Fruit fly (Drosophila melanogaster) whole organism, embryonic: Measurements from ENCODE around the gene CG10195.

Experiments
- B-H2 ChIP-seq: fragments of 200-800 bp; sonication (Bioruptor generic); optimal IDR thresholded peaks from 2 replicates; lab custom pipeline; 2018; ENCODE audit warnings: missing biosample characterization, mild to moderate bottlenecking, missing genetic modification characterization
- BtbVII ChIP-seq: fragments of 200-800 bp; sonication (Bioruptor generic); optimal IDR thresholded peaks from 3 replicates; lab custom pipeline; 2017; ENCODE audit warnings: missing biosample characterization, mild to moderate bottlenecking, missing genetic modification characterization
- CG10147 ChIP-seq: fragments of 200-800 bp; sonication (Bioruptor generic); optimal IDR thresholded peaks from 2 replicates; lab custom pipeline; 2019; ENCODE audit warnings: missing biosample characterization, mild to moderate bottlenecking, missing genetic modification characterization, moderate library complexity
- CG10654 ChIP-seq: fragments of 200-800 bp; sonication (Bioruptor generic); optimal IDR thresholded peaks from 2 replicates; lab custom pipeline; 2016; ENCODE audit warnings: missing biosample characterization, missing genetic modification characterization
- CG11085 ChIP-seq: fragments of 200-800 bp; sonication (Bioruptor generic); IDR thresholded peaks from 2 replicates; pipeline ENCODE4 v1.3.6; 2022; ENCODE audit warnings: missing biosample characterization, missing genetic modification characterization
- CG13894 ChIP-seq: fragments of 200-800 bp; sonication (Bioruptor generic); optimal IDR thresholded peaks from 3 replicates; lab custom pipeline; 2018; ENCODE audit warnings: missing biosample characterization, mild to moderate bottlenecking, missing genetic modification characterization, moderate library complexity
- CG14441 ChIP-seq: fragments of 200-800 bp; sonication (Bioruptor generic); IDR thresholded peaks from 2 replicates; pipeline ENCODE4 v1.3.6; 2022; ENCODE audit warnings: missing biosample characterization, missing genetic modification characterization
- CG16779 ChIP-seq: fragments of 200-800 bp; sonication (Bioruptor generic); IDR thresholded peaks from 2 replicates; pipeline ENCODE4 v1.3.6; 2022; ENCODE audit warnings: missing biosample characterization, missing genetic modification characterization
- CG17361 ChIP-seq: fragments of 200-800 bp; sonication (Bioruptor generic); IDR thresholded peaks from 3 replicates; pipeline ENCODE4 v1.3.6; 2022; ENCODE audit warnings: missing biosample characterization, missing genetic modification characterization
- CG18476 ChIP-seq: fragments of 200-800 bp; sonication (Bioruptor generic); optimal IDR thresholded peaks from 2 replicates; lab custom pipeline; 2016; ENCODE audit warnings: missing biosample characterization, mild to moderate bottlenecking, missing genetic modification characterization
- CG2199 ChIP-seq: fragments of 200-800 bp; sonication (Bioruptor generic); IDR thresholded peaks from 3 replicates; pipeline ENCODE4 v1.3.6; 2022; ENCODE audit warnings: missing biosample characterization, missing genetic modification characterization
- CG3065 ChIP-seq: fragments of 200-800 bp; sonication (Bioruptor generic); optimal IDR thresholded peaks from 2 replicates; lab custom pipeline; 2016; ENCODE audit warnings: missing biosample characterization, missing genetic modification characterization
- CG32767 ChIP-seq: fragments of 200-800 bp; sonication (Bioruptor generic); IDR thresholded peaks from 2 replicates; pipeline ENCODE4 v1.3.6; 2022; ENCODE audit warnings: missing biosample characterization, missing genetic modification characterization
- CG33213 ChIP-seq: fragments of 200-800 bp; sonication (Bioruptor generic); optimal IDR thresholded peaks from 3 replicates; lab custom pipeline; 2016; ENCODE audit warnings: missing biosample characterization, missing genetic modification characterization
- CG34422 ChIP-seq: fragments of 200-800 bp; sonication (Bioruptor generic); IDR thresholded peaks from 3 replicates; pipeline ENCODE4 v1.3.6; 2022; ENCODE audit warnings: missing biosample characterization, missing genetic modification characterization
- CG4424 ChIP-seq: fragments of 200-800 bp; sonication (Bioruptor generic); optimal IDR thresholded peaks from 3 replicates; lab custom pipeline; 2016; ENCODE audit warnings: missing biosample characterization, missing genetic modification characterization
- CG7839 ChIP-seq: fragments of 200-800 bp; sonication (Bioruptor generic); optimal IDR thresholded peaks from 3 replicates; lab custom pipeline; 2018; ENCODE audit warnings: missing biosample characterization, mild to moderate bottlenecking, missing genetic modification characterization, moderate library complexity
- Camta ChIP-seq: fragments of 200-800 bp; sonication (Bioruptor generic); optimal IDR thresholded peaks from 2 replicates; lab custom pipeline; 2016; ENCODE audit warnings: missing biosample characterization, missing genetic modification characterization
- Dfd ChIP-seq, 2 experiments: fragments of >200 bp; optimal IDR thresholded peaks; 2 replicates each; lab custom pipeline; 2017; ENCODE audit warnings: missing biosample characterization in 2 of 2, missing genetic modification characterization in 2 of 2
- Fer2 ChIP-seq: fragments of 200-800 bp; sonication (Bioruptor generic); optimal IDR thresholded peaks from 2 replicates; lab custom pipeline; 2018; ENCODE audit warnings: missing biosample characterization, mild to moderate bottlenecking, missing genetic modification characterization, moderate library complexity
- H2.0 ChIP-seq: fragments of 200-800 bp; sonication (Bioruptor generic); IDR thresholded peaks from 2 replicates; pipeline ENCODE4 v1.3.6; 2022; ENCODE audit warnings: missing biosample characterization, missing genetic modification characterization
- Lpt ChIP-seq: fragments of >200 bp; optimal IDR thresholded peaks from 2 replicates; lab custom pipeline; 2018; ENCODE audit warnings: missing biosample characterization, missing genetic modification characterization
- Mrtf ChIP-seq: fragments of 200-800 bp; sonication (Bioruptor generic); IDR thresholded peaks from 3 replicates; pipeline ENCODE4 v1.3.6; 2022; ENCODE audit warnings: missing biosample characterization, missing genetic modification characterization
- Tbp ChIP-seq: fragments of >200 bp; optimal IDR thresholded peaks from 2 replicates; lab custom pipeline; 2018; ENCODE audit warnings: missing biosample characterization, missing genetic modification characterization
- Trl ChIP-seq, 3 experiments: fragments of >200 bp in 2 of 3; fragments of 200-800 bp in 1 of 3; sonication (Bioruptor generic) in 1 of 3; optimal IDR thresholded peaks; 2 replicates in 1 of 3; 3 replicates in 2 of 3; lab custom pipeline; 2016 to 2017; ENCODE audit warnings: missing biosample characterization in 1 of 3, missing genetic modification characterization in 1 of 3
- abd-A ChIP-seq: fragments of 200-800 bp; sonication (Bioruptor generic); optimal IDR thresholded peaks from 3 replicates; lab custom pipeline; 2019; ENCODE audit warnings: missing biosample characterization, mild to moderate bottlenecking, missing genetic modification characterization, moderate library complexity
- al ChIP-seq: fragments of 200-800 bp; sonication (Bioruptor generic); IDR thresholded peaks from 2 replicates; pipeline ENCODE4 v1.3.6; 2022; ENCODE audit warnings: missing biosample characterization, missing genetic modification characterization
- az2 ChIP-seq: fragments of 200-800 bp; sonication (Bioruptor generic); optimal IDR thresholded peaks from 3 replicates; lab custom pipeline; 2016; ENCODE audit warnings: missing biosample characterization, missing genetic modification characterization
- bbx ChIP-seq: fragments of 200-800 bp; sonication (Bioruptor generic); IDR thresholded peaks from 2 replicates; pipeline ENCODE4 v1.3.6; 2022; ENCODE audit warnings: missing biosample characterization, missing genetic modification characterization; ENCODE audit not compliant: partially characterized antibody
- chm ChIP-seq: fragments of 200-800 bp; sonication (Bioruptor generic); IDR thresholded peaks from 2 replicates; pipeline ENCODE4 v1.3.6; 2022; ENCODE audit warnings: missing biosample characterization, missing genetic modification characterization
- cwo ChIP-seq: fragments of 200-800 bp; sonication (Bioruptor generic); optimal IDR thresholded peaks from 3 replicates; lab custom pipeline; 2017; ENCODE audit warnings: missing biosample characterization, missing genetic modification characterization, mild to moderate bottlenecking, moderate library complexity, missing genetic modification reagents
- dmrt11E ChIP-seq: fragments of 200-800 bp; sonication (Bioruptor generic); optimal IDR thresholded peaks from 3 replicates; lab custom pipeline; 2018; ENCODE audit warnings: missing biosample characterization, mild to moderate bottlenecking, missing genetic modification characterization, moderate library complexity
- fd96Cb ChIP-seq: fragments of 200-800 bp; sonication (Bioruptor generic); optimal IDR thresholded peaks from 2 replicates; lab custom pipeline; 2018; ENCODE audit warnings: missing biosample characterization, mild to moderate bottlenecking, missing genetic modification characterization, moderate library complexity
- fru ChIP-seq: fragments of >200 bp; optimal IDR thresholded peaks from 2 replicates; lab custom pipeline; 2017
- grau ChIP-seq: fragments of 200-800 bp; optimal IDR thresholded peaks from 3 replicates; lab custom pipeline; 2019; ENCODE audit warnings: missing biosample characterization, mild to moderate bottlenecking, missing genetic modification characterization, moderate library complexity
- grn ChIP-seq: fragments of 200-800 bp; sonication (Bioruptor generic); optimal IDR thresholded peaks from 3 replicates; lab custom pipeline; 2017; ENCODE audit warnings: missing biosample characterization, missing genetic modification characterization
- gro ChIP-seq: fragments of 200-800 bp; sonication (Bioruptor generic); optimal IDR thresholded peaks from 2 replicates; lab custom pipeline; 2016; ENCODE audit warnings: missing biosample characterization, missing genetic modification characterization
- gsb ChIP-seq: fragments of 200-800 bp; sonication (Bioruptor generic); IDR thresholded peaks from 2 replicates; pipeline ENCODE4 v1.3.6; 2022; ENCODE audit warnings: missing biosample characterization, missing genetic modification characterization
- her ChIP-seq: fragments of 200-800 bp; sonication (Bioruptor generic); optimal IDR thresholded peaks from 2 replicates; lab custom pipeline; 2016; ENCODE audit warnings: missing biosample characterization, missing genetic modification characterization
- kah ChIP-seq: fragments of 200-800 bp; sonication (Bioruptor generic); optimal IDR thresholded peaks from 2 replicates; lab custom pipeline; 2018; ENCODE audit warnings: missing biosample characterization, mild to moderate bottlenecking, missing genetic modification characterization
- ken ChIP-seq: fragments of 200-800 bp; sonication (Bioruptor generic); IDR thresholded peaks from 3 replicates; pipeline ENCODE4 v1.3.6; 2022; ENCODE audit warnings: missing biosample characterization, missing genetic modification characterization
- org-1 ChIP-seq: fragments of 200-800 bp; sonication (Bioruptor generic); optimal IDR thresholded peaks from 2 replicates; lab custom pipeline; 2017; ENCODE audit warnings: missing biosample characterization, missing genetic modification characterization
- otp ChIP-seq: fragments of 200-800 bp; sonication (Bioruptor generic); IDR thresholded peaks from 3 replicates; pipeline ENCODE4, ENCODE4 v1.3.6; 2022; ENCODE audit warnings: missing biosample characterization, missing genetic modification characterization
- pzg ChIP-seq: fragments of 200-800 bp; sonication (Bioruptor generic); optimal IDR thresholded peaks from 3 replicates; lab custom pipeline; 2018; ENCODE audit warnings: missing biosample characterization, mild to moderate bottlenecking, missing genetic modification characterization, moderate library complexity
- sna ChIP-seq: fragments of 200-800 bp; sonication (Bioruptor generic); IDR thresholded peaks from 2 replicates; pipeline ENCODE4 v1.3.6; 2022; ENCODE audit warnings: missing biosample characterization, missing genetic modification characterization; ENCODE audit not compliant: partially characterized antibody
- so ChIP-seq: fragments of 200-800 bp; sonication (Bioruptor generic); IDR thresholded peaks from 3 replicates; pipeline ENCODE4 v1.3.6; 2022; ENCODE audit warnings: missing biosample characterization, missing genetic modification characterization
- tap ChIP-seq: fragments of 200-800 bp; optimal IDR thresholded peaks from 3 replicates; lab custom pipeline; 2019; ENCODE audit warnings: missing biosample characterization, mild to moderate bottlenecking, missing genetic modification characterization, moderate library complexity
- wek ChIP-seq: fragments of 200-800 bp; sonication (Bioruptor generic); optimal IDR thresholded peaks from 3 replicates; lab custom pipeline; 2018; ENCODE audit warnings: missing biosample characterization, mild to moderate bottlenecking, missing genetic modification characterization, moderate library complexity
- zen2 ChIP-seq: fragments of 200-800 bp; sonication (Bioruptor generic); IDR thresholded peaks from 3 replicates; pipeline ENCODE4 v1.3.6; 2022; ENCODE audit warnings: missing biosample characterization, missing genetic modification characterization; ENCODE audit not compliant: partially characterized antibody

The CG10195 gene

DNA sequence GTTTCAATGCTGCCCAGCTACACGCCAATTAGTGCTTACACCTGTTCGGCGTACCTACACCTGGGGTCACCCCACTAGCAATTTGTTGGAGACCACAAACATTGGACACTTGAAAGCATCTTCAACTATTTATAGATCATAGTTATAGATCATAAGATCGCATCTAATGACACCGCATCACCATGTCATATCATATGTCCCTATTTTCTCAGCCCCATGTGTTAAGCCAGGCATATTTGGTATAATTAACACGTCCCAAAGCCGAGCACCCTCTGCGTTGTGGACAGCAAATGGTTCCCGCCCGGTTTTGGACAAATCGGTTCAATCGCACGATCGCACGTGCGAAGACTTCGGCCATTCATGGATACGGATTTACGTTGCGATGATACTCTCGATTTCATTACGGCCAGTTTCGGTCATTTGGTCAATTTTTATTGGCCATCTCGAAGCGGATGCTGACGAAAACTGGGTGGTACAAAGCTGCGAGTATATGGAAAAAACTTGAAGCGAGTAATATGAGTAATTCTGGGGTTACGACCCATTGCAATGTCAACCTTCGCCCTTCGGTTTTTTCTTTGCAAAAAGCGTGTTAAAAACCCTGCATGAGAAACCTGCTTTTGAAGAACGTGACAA lies 44.8 kb downstream of the CG10195 start (continued):
- TF ChIP-seq CG14441 (GFP tag; lab: Robert Waterston, UW) (peak; percentile 79), Camta (GFP tag; lab: Kevin White, UChicago) (peak; percentile 86), grn (GFP tag; lab: Kevin White, UChicago) (no peak), Tbp (no peak), fru (lab: Kevin White, UChicago) (no peak), Lpt (GFP tag; lab: Kevin White, UChicago) (no peak), dmrt11E (tag; lab: Kevin White, UChicago) (peak; percentile 67), CG32767 (GFP tag; lab: Robert Waterston, UW) (peak; percentile 90), wek (GFP tag; lab: Kevin White, UChicago) (peak; percentile 64), cwo (GFP tag; lab: Kevin White, UChicago) (peak; percentile 89), CG11085 (no peak), Mrtf (GFP tag; lab: Robert Waterston, UW) (peak; percentile 61; the same call in 2 of the 3 replicates), Fer2 (tag; lab: Kevin White, UChicago) (no peak), tap (tag; lab: Kevin White, UChicago) (peak; percentile 72), zen2 (no peak), CG17361 (GFP tag; lab: Robert Waterston, UW) (peak; percentile 74), sna (GFP tag; lab: Robert Waterston, UW) (no peak), al (peak; percentile 62), org-1 (peak; percentile 91), ken (GFP tag; lab: Robert Waterston, UW) (peak; percentile 92), abd-A (no peak), gro (GFP tag; lab: Kevin White, UChicago) (peak; percentile 23), H2.0 (GFP tag; lab: Robert Waterston, UW) (peak; percentile 91), pzg (no peak), B-H2 (GFP tag; lab: Kevin White, UChicago) (peak; percentile 78), Dfd (GFP tag; optimal IDR thresholded peaks at IDR 0.05; lab: Kevin White, UChicago) (no peak), CG16779 (peak; percentile 65; the same call in 1 of the 2 replicates), CG2199 (no peak), otp (GFP tag; lab: Robert Waterston, UW) (peak; percentile 83), CG7839 (peak; percentile 83), CG33213 (GFP tag; lab: Kevin White, UChicago) (peak; percentile 50), grau (tag; lab: Kevin White, UChicago) (peak; percentile 83), gsb (GFP tag; lab: Robert Waterston, UW) (peak; percentile 52), kah (peak; percentile 34), BtbVII (peak; percentile 46), CG4424 (peak; percentile 55), CG10147 (peak; percentile 56), chm (GFP tag; lab: Robert Waterston, UW) (peak; percentile 84), fd96Cb (tag; lab: Kevin White, UChicago) (peak; percentile 74), CG10654 (GFP tag; lab: Kevin White, UChicago) (peak; percentile 63), CG3065 (peak; percentile 77), az2 (peak; percentile 50), Trl (optimal IDR thresholded peaks at IDR 0.05; lab: Kevin White, UChicago) (no peak), Trl (GFP tag; optimal IDR thresholded peaks at IDR 0.05; lab: Kevin White, UChicago) (peak; percentile 59), CG34422 (GFP tag; lab: Robert Waterston, UW) (peak; percentile 86), bbx (GFP tag; lab: Robert Waterston, UW) (no peak), so (GFP tag; lab: Robert Waterston, UW) (peak; percentile 76), her (GFP tag; lab: Kevin White, UChicago) (peak; percentile 88), CG18476 (GFP tag; lab: Kevin White, UChicago) (peak; percentile 53), CG13894 (no peak)
